Fruit fly (Drosophila melanogaster): ENCODE data around the gene mge.

The mge gene

dm6 chr3L:3898978-3899377, 10.8 kb downstream of the mge start, which contains the start of gene Ccz1 (continued):
- TF ChIP-seq CG30431 (GFP tag; optimal IDR thresholded peaks at IDR 0.05): peak; percentile 35
- TF ChIP-seq vvl (GFP tag; IDR thresholded peaks at IDR 0.05): no peak
- peak; percentile 13 for TF ChIP-seq CG8388 (GFP tag; optimal IDR thresholded peaks at IDR 0.05)
- TF ChIP-seq fd3F (GFP tag; optimal IDR thresholded peaks at IDR 0.05): peak; percentile 58
- TF ChIP-seq danr (GFP tag; IDR thresholded peaks at IDR 0.05): no peak
- peak; percentile 49 for TF ChIP-seq NC2α (GFP tag; optimal IDR thresholded peaks at IDR 0.05)
- TF ChIP-seq fd102C (GFP tag; optimal IDR thresholded peaks at IDR 0.05): peak; percentile 42
- no peak for TF ChIP-seq Atf6 (GFP tag; IDR thresholded peaks at IDR 0.05)
- TF ChIP-seq grn (GFP tag; optimal IDR thresholded peaks at IDR 0.05): peak; percentile 52
- peak; percentile 67 for TF ChIP-seq CG12942 (GFP tag; optimal IDR thresholded peaks at IDR 0.05)

DNA sequence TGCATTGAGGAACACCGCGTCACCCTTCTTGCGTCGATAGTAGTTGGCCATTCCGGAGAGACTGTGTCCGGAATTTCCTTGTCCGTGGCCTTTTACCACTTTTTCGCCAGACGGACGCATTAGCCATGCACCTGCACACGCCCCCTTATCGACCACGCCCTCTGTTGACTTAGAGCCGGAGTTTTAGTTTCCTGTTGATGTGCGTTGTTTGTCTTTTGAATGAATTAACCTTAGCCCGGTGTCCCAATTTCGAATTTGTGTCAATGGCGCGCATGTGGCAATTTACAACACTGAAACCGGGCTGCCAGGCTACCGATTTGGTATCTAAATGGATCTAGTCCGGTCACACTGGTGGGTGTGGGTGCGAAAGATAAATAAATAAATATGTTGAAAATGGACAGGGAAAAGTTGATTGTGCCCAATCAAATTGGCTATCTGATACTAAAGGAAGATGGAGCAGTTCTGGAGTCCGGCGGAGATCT, 13.1 kb downstream of the mge start, which contains the start of the genes Gr63a and Lamtor4:
Gene Gr63a, minus strand, starts transcription at position 51 of the 482 bp plus-strand sequence.
Gene Lamtor4, plus strand, starts transcription at position 348 of the 482 bp plus-strand sequence.
- TF ChIP-seq zen (tag; optimal IDR thresholded peaks at IDR 0.05) (peak; percentile 7), exex (tag; optimal IDR thresholded peaks at IDR 0.05) (no peak), luna (GFP tag; optimal IDR thresholded peaks at IDR 0.05) (peak; percentile 10), ci (GFP tag; IDR thresholded peaks at IDR 0.05) (peak; percentile 52; the same call in 1 of the 3 replicates), CG11398 (GFP tag; optimal IDR thresholded peaks at IDR 0.05) (peak; percentile 0), CG10654 (GFP tag; optimal IDR thresholded peaks at IDR 0.05) (no peak), CG1647 (GFP tag; optimal IDR thresholded peaks at IDR 0.05) (peak; percentile 10), YL-1 (GFP tag; optimal IDR thresholded peaks at IDR 0.05) (peak; percentile 45), her (GFP tag; optimal IDR thresholded peaks at IDR 0.05) (peak; percentile 41), CG12659 (GFP tag; optimal IDR thresholded peaks at IDR 0.05) (peak; percentile 36), prd (optimal IDR thresholded peaks at IDR 0.05) (no peak), prd (GFP tag; IDR thresholded peaks at IDR 0.05) (no peak), hbn (GFP tag; IDR thresholded peaks at IDR 0.05; ENCODE audit: partially characterized antibody) (no peak), CG2712 (tag; optimal IDR thresholded peaks at IDR 0.05) (peak; percentile 9), CG4617 (GFP tag; optimal IDR thresholded peaks at IDR 0.05; ENCODE audit: borderline replicate concordance) (peak; percentile 84), h (optimal IDR thresholded peaks at IDR 0.05) (no peak), pnt (GFP tag; optimal IDR thresholded peaks at IDR 0.05) (no peak), CG15514 (GFP tag; optimal IDR thresholded peaks at IDR 0.05) (peak; percentile 55), zen2 (GFP tag; IDR thresholded peaks at IDR 0.05; ENCODE audit: partially characterized antibody) (no peak), nerfin-1 (tag; optimal IDR thresholded peaks at IDR 0.05) (peak; percentile 72), HmgZ (tag; optimal IDR thresholded peaks at IDR 0.05) (peak; percentile 64), CoRest (tag; optimal IDR thresholded peaks at IDR 0.05) (peak; percentile 19), dm (GFP tag; optimal IDR thresholded peaks at IDR 0.05) (peak; percentile 47), HmgD (GFP tag; optimal IDR thresholded peaks at IDR 0.05) (no peak), Six4 (GFP tag; optimal IDR thresholded peaks at IDR 0.05) (no peak), sob (GFP tag; IDR thresholded peaks at IDR 0.05) (peak; percentile 24; the same call in 1 of the 2 replicates), HLH54F (GFP tag; optimal IDR thresholded peaks at IDR 0.05) (peak; percentile 33), ase (GFP tag; IDR thresholded peaks at IDR 0.05) (no peak), NfI (GFP tag; optimal IDR thresholded peaks at IDR 0.05) (peak; percentile 1), emc (GFP tag; optimal IDR thresholded peaks at IDR 0.05) (no peak), CG12155 (GFP tag; optimal IDR thresholded peaks at IDR 0.05) (peak; percentile 5), Deaf1 (tag; optimal IDR thresholded peaks at IDR 0.05) (no peak), org-1 (GFP tag; optimal IDR thresholded peaks at IDR 0.05) (no peak), gt (GFP tag; IDR thresholded peaks at IDR 0.05) (no peak), lola (GFP tag; optimal IDR thresholded peaks at IDR 0.05) (peak in 1 of 3 experiments; percentile 3), CG13287 (GFP tag; IDR thresholded peaks at IDR 0.05; ENCODE audit: partially characterized antibody) (peak; percentile 37; the same call in 1 of the 2 replicates), CHES-1-like (GFP tag; optimal IDR thresholded peaks at IDR 0.05) (peak; percentile 37), mirr (GFP tag; optimal IDR thresholded peaks at IDR 0.05) (peak; percentile 6), CG2116 (GFP tag; optimal IDR thresholded peaks at IDR 0.05) (peak; percentile 69), CG8924 (tag; optimal IDR thresholded peaks at IDR 0.05) (peak; percentile 40)

All from whole organism, embryonic.